Worm (Caenorhabditis elegans) whole organism, L1 larva: ENCODE results near the gene cmd-1.

ENCODE experiments used
- C34B4.2 ChIP-seq: sonication (generic microtip); optimal IDR thresholded peaks from 2 replicates; lab custom pipeline; 2017; ENCODE audit warnings: mild to moderate bottlenecking, missing genetic modification characterization, missing compliant biosample characterization
- nhr-11 ChIP-seq: fragments of 150-350 bp; optimal IDR thresholded peaks from 2 replicates; lab custom pipeline; 2014; ENCODE audit warnings: missing biosample characterization, missing genetic modification characterization
- nhr-76 ChIP-seq: sonication (generic microtip); optimal IDR thresholded peaks from 2 replicates; lab custom pipeline; 2017; ENCODE audit warnings: missing biosample characterization, missing genetic modification characterization
- unc-86 ChIP-seq: sonication (generic microtip); optimal IDR thresholded peaks from 2 replicates; lab custom pipeline; 2016; ENCODE audit warnings: missing genetic modification characterization, missing compliant biosample characterization

DNA sequence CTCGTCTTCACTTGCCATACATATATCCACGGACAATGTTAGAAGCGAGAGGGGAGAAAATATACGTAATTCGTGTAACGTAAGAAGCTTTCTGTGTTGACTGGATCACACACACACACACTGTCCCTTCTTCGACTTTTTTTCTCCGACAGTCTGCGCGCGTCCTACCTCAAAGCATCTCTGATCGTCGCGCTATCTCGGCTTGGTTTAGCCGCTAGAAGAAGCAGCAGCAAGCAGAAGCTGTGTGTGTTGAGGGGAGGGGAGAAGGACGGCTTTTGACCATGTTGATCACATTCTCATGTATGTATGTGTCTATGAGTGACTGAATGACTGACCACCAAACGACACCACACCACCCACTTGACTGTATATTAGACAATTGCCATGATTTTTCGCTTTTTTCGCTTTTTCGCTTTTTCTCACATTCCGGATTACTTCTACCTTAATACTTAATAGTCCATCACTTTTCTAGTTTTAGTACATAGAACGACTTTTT lies 8.2 kb downstream of the cmd-1 start, which contains the start of gene T21H3.5:
- TF ChIP-seq nhr-76 (tag; lab: Kevin White, UChicago) (no peak), C34B4.2 (tag; lab: Kevin White, UChicago) (no peak), unc-86 (tag; lab: Kevin White, UChicago) (no peak), nhr-11 (no peak)
